Worm (Caenorhabditis elegans): Measurements from ENCODE around the gene F10G2.4.

- TF ChIP-seq tbx-37 (GFP tag; conservative IDR thresholded peaks at IDR 0.05) (no peak), ama-1 (optimal IDR thresholded peaks at IDR 0.05) (no peak), hmg-4 (GFP tag; optimal IDR thresholded peaks at IDR 0.05) (no peak), tra-4 (tag; optimal IDR thresholded peaks at IDR 0.05) (no peak), hnd-1 (tag; optimal IDR thresholded peaks at IDR 0.05) (no peak), ets-7 (tag; optimal IDR thresholded peaks at IDR 0.05) (no peak), flt-1 (GFP tag; IDR thresholded peaks at IDR 0.05) (no peak), pes-1 (GFP tag; IDR thresholded peaks at IDR 0.05) (no peak), F13C5.2 (tag; optimal IDR thresholded peaks at IDR 0.05) (no peak), hmbx-1 (tag; optimal IDR thresholded peaks at IDR 0.05) (no peak), tbx-11 (GFP tag; IDR thresholded peaks at IDR 0.05) (no peak), aly-1 (tag; optimal IDR thresholded peaks at IDR 0.05) (no peak), B0310.2 (tag; optimal IDR thresholded peaks at IDR 0.05) (no peak), ceh-36 (tag; optimal IDR thresholded peaks at IDR 0.05) (no peak)
Observed at ce11 chrV:7328092-7328491, 1.1 kb downstream of the F10G2.4 start, which contains the start of gene clec-7.

Data from whole organism, early embryonic.